In the genomic region with DNA sequence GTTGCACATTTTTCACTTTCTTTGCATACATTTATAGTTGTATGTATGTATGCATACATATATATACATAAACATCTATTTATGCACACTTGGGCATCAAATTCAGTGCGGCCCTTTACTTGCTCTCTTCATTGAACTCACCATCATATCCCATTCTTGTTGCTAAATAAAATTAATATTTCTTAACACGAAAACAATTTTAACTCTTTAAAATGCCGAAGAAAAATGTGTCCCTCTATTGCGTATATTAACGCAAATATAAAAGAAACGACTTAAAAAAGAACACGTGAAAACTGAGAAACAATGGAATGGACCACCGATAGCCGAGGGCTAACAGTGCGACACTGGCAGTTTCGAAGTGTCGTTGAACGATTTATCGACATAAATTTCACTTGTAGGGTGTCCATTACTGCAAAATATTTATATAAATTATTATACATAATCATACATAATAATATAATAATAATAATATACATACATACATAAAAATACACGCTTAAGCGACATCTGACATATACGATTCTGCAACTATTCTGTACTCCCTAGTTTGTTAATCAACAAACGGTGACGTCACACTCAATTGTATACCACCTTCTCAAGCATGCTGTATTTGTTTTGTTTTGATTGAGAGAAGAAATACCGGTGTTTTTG, we compare ENCODE assay signal across 1 fruit fly cellular context.
TF ChIP-seq lines count a peak whose summit lies in the region.

A gene (minus strand): TSS at position 370 of the 651 bp plus-strand sequence.
A gene (plus strand): TSS at position 474 of the 651 bp plus-strand sequence.

TF ChIP-seq in whole organism, embryonic, 481 proteins besides CTCF, POLR2A, EP300 and RAD21 (continued from another document and continues in another):
- TF ChIP-seq CG4707 (GFP tag; optimal IDR thresholded peaks at IDR 0.05; lab: Kevin White, UChicago) (peak; percentile 71), Nf-YC (tag; optimal IDR thresholded peaks at IDR 0.05; lab: Kevin White, UChicago) (peak; percentile 83), slbo (GFP tag; IDR thresholded peaks at IDR 0.05; lab: Robert Waterston, UW) (no peak; the same call in 1 of the 2 replicates), hbn (GFP tag; IDR thresholded peaks at IDR 0.05; lab: Robert Waterston, UW; ENCODE audit: partially characterized antibody) (no peak), dmrt99B (tag; optimal IDR thresholded peaks at IDR 0.05; lab: Kevin White, UChicago) (peak; percentile 93), ranshi (GFP tag; IDR thresholded peaks at IDR 0.05; lab: Robert Waterston, UW) (peak; percentile 89), CG1603 (tag; optimal IDR thresholded peaks at IDR 0.05; lab: Kevin White, UChicago) (peak; percentile 82), CG14050 (GFP tag; IDR thresholded peaks at IDR 0.05; lab: Robert Waterston, UW) (no peak; the same call in 1 of the 3 replicates), sisA (GFP tag; IDR thresholded peaks at IDR 0.05; lab: Robert Waterston, UW) (peak; percentile 93; the same call in 1 of the 2 replicates), hth (optimal IDR thresholded peaks at IDR 0.05; lab: Kevin White, UChicago) (no peak), maf-S (GFP tag; optimal IDR thresholded peaks at IDR 0.05; lab: Kevin White, UChicago) (peak; percentile 53), Xrp1 (GFP tag; IDR thresholded peaks at IDR 0.05; lab: Robert Waterston, UW) (peak; percentile 95), hb (GFP tag; IDR thresholded peaks at IDR 0.05; lab: Robert Waterston, UW; ENCODE audit: partially characterized antibody) (no peak), fd102C (GFP tag; optimal IDR thresholded peaks at IDR 0.05; lab: Kevin White, UChicago) (peak; percentile 64), HmgD (GFP tag; optimal IDR thresholded peaks at IDR 0.05; lab: Kevin White, UChicago) (no peak), Adf1 (GFP tag; IDR thresholded peaks at IDR 0.05; lab: Robert Waterston, UW) (peak; percentile 63), BtbVII (GFP tag; optimal IDR thresholded peaks at IDR 0.05; lab: Kevin White, UChicago) (peak; percentile 90), CG11504 (tag; optimal IDR thresholded peaks at IDR 0.05; lab: Kevin White, UChicago) (peak; percentile 93), amos (GFP tag; IDR thresholded peaks at IDR 0.05; lab: Robert Waterston, UW; ENCODE audit: partially characterized antibody) (peak; percentile 52; the same call in 1 of the 2 replicates), Six4 (GFP tag; optimal IDR thresholded peaks at IDR 0.05; lab: Kevin White, UChicago) (peak; percentile 89), CG16779 (GFP tag; IDR thresholded peaks at IDR 0.05; lab: Robert Waterston, UW) (no peak; the same call in 1 of the 2 replicates), CG1529 (GFP tag; optimal IDR thresholded peaks at IDR 0.05; lab: Kevin White, UChicago) (peak; percentile 83), Ssrp (tag; optimal IDR thresholded peaks at IDR 0.05; lab: Kevin White, UChicago) (peak; percentile 94), nerfin-2 (GFP tag; IDR thresholded peaks at IDR 0.05; lab: Robert Waterston, UW; ENCODE audit: partially characterized antibody) (no peak), CG12219 (GFP tag; optimal IDR thresholded peaks at IDR 0.05; lab: Kevin White, UChicago) (peak; percentile 78), CG15269 (tag; optimal IDR thresholded peaks at IDR 0.05; lab: Kevin White, UChicago) (peak; percentile 95), dysf (GFP tag; IDR thresholded peaks at IDR 0.05; lab: Robert Waterston, UW) (peak; percentile 93; the same call in 1 of the 3 replicates), pan (optimal IDR thresholded peaks at IDR 0.05; lab: Kevin White, UChicago) (no peak), pan (GFP tag; optimal IDR thresholded peaks at IDR 0.05 in 1 of 2, IDR thresholded peaks at IDR 0.05 in 1 of 2) (peak in 1 of 2 experiments; percentile 92), CG8478 (optimal IDR thresholded peaks at IDR 0.05; lab: Kevin White, UChicago) (no peak), sd (tag; optimal IDR thresholded peaks at IDR 0.05; lab: Kevin White, UChicago) (peak; percentile 87), CG11696 (GFP tag; IDR thresholded peaks at IDR 0.05; lab: Robert Waterston, UW) (peak; percentile 76; the same call in 1 of the 2 replicates), onecut (GFP tag; IDR thresholded peaks at IDR 0.05; lab: Robert Waterston, UW) (peak; percentile 83), CG4730 (GFP tag; IDR thresholded peaks at IDR 0.05; lab: Robert Waterston, UW) (no peak; the same call in 1 of the 2 replicates), CG32772 (GFP tag; IDR thresholded peaks at IDR 0.05; lab: Robert Waterston, UW) (no peak), Dll (GFP tag; IDR thresholded peaks at IDR 0.05; lab: Robert Waterston, UW; ENCODE audit: partially characterized antibody) (no peak; the same call in 3 of the 4 replicates), CG2202 (tag; optimal IDR thresholded peaks at IDR 0.05; lab: Kevin White, UChicago) (peak; percentile 85), phol (tag; optimal IDR thresholded peaks at IDR 0.05; lab: Kevin White, UChicago) (peak; percentile 95), dpn (GFP tag; optimal IDR thresholded peaks at IDR 0.05; lab: Kevin White, UChicago) (peak; percentile 59 to 91), CG11456 (GFP tag; IDR thresholded peaks at IDR 0.05; lab: Robert Waterston, UW) (no peak), sug (tag; optimal IDR thresholded peaks at IDR 0.05; lab: Kevin White, UChicago) (peak; percentile 91), tll (GFP tag; optimal IDR thresholded peaks at IDR 0.05; lab: Kevin White, UChicago) (peak in 1 of 2 experiments; percentile 48), CG34224 (GFP tag; IDR thresholded peaks at IDR 0.05; lab: Robert Waterston, UW; ENCODE audit: partially characterized antibody) (no peak), mam (GFP tag; optimal IDR thresholded peaks at IDR 0.05; lab: Kevin White, UChicago) (peak; percentile 77), ERR (GFP tag; optimal IDR thresholded peaks at IDR 0.05; lab: Kevin White, UChicago) (no peak), CG9876 (GFP tag; optimal IDR thresholded peaks at IDR 0.05; lab: Kevin White, UChicago) (peak; percentile 48), CG17612 (GFP tag; IDR thresholded peaks at IDR 0.05; lab: Robert Waterston, UW) (no peak; the same call in none of the 2 replicates), wor (GFP tag; IDR thresholded peaks at IDR 0.05; lab: Robert Waterston, UW) (peak; percentile 83; the same call in 1 of the 2 replicates), bowl (GFP tag; IDR thresholded peaks at IDR 0.05; lab: Robert Waterston, UW) (peak; percentile 64; the same call in 1 of the 2 replicates), disco-r (GFP tag; optimal IDR thresholded peaks at IDR 0.05; lab: Kevin White, UChicago) (peak; percentile 15), CG32532 (GFP tag; IDR thresholded peaks at IDR 0.05; lab: Robert Waterston, UW) (peak; percentile 94), HHEX (GFP tag; optimal IDR thresholded peaks at IDR 0.05; lab: Kevin White, UChicago) (peak; percentile 91), CG9727 (GFP tag; optimal IDR thresholded peaks at IDR 0.05; lab: Kevin White, UChicago) (peak; percentile 93), CG13287 (GFP tag; IDR thresholded peaks at IDR 0.05; lab: Robert Waterston, UW; ENCODE audit: partially characterized antibody) (peak; percentile 53), H2.0 (GFP tag; IDR thresholded peaks at IDR 0.05; lab: Robert Waterston, UW) (peak; percentile 90), ash1 (GFP tag; optimal IDR thresholded peaks at IDR 0.05; lab: Kevin White, UChicago) (no peak), Rfx (GFP tag; IDR thresholded peaks at IDR 0.05; lab: Robert Waterston, UW) (peak; percentile 93), CG14014 (GFP tag; IDR thresholded peaks at IDR 0.05; lab: Robert Waterston, UW) (peak; percentile 92), CG14965 (GFP tag; optimal IDR thresholded peaks at IDR 0.05; lab: Kevin White, UChicago; ENCODE audit: borderline replicate concordance) (no peak), CG15479 (GFP tag; optimal IDR thresholded peaks at IDR 0.05; lab: Kevin White, UChicago) (peak; percentile 27), Nf-YA (GFP tag; IDR thresholded peaks at IDR 0.05; lab: Robert Waterston, UW) (peak; percentile 79), Hr51 (GFP tag; optimal IDR thresholded peaks at IDR 0.05; lab: Kevin White, UChicago) (peak; percentile 45 to 94), CG10366 (GFP tag; IDR thresholded peaks at IDR 0.05; lab: Robert Waterston, UW) (no peak; the same call in 1 of the 2 replicates), CG18476 (GFP tag; optimal IDR thresholded peaks at IDR 0.05; lab: Kevin White, UChicago) (peak; percentile 84), lola (GFP tag; optimal IDR thresholded peaks at IDR 0.05; lab: Kevin White, UChicago) (peak in 1 of 3 experiments; percentile 92), stc (GFP tag; IDR thresholded peaks at IDR 0.05; lab: Robert Waterston, UW) (no peak; the same call in 1 of the 2 replicates), grn (GFP tag; optimal IDR thresholded peaks at IDR 0.05; lab: Kevin White, UChicago) (no peak), CG15601 (tag; optimal IDR thresholded peaks at IDR 0.05; lab: Kevin White, UChicago) (peak; percentile 90), grau (tag; optimal IDR thresholded peaks at IDR 0.05; lab: Kevin White, UChicago) (peak; percentile 95), CG3407 (GFP tag; optimal IDR thresholded peaks at IDR 0.05; lab: Kevin White, UChicago) (peak; percentile 81), CG11247 (GFP tag; IDR thresholded peaks at IDR 0.05; lab: Robert Waterston, UW) (no peak), peb (GFP tag; IDR thresholded peaks at IDR 0.05; lab: Robert Waterston, UW) (peak; percentile 78), CG6683 (GFP tag; optimal IDR thresholded peaks at IDR 0.05; lab: Kevin White, UChicago) (peak; percentile 74), CG6791 (GFP tag; IDR thresholded peaks at IDR 0.05; lab: Robert Waterston, UW; ENCODE audit: partially characterized antibody) (peak; percentile 26; the same call in 1 of the 3 replicates), CG7271 (tag; optimal IDR thresholded peaks at IDR 0.05; lab: Kevin White, UChicago) (peak; percentile 84), CG12071 (GFP tag; optimal IDR thresholded peaks at IDR 0.05; lab: Kevin White, UChicago) (no peak), CG8944 (GFP tag; optimal IDR thresholded peaks at IDR 0.05; lab: Kevin White, UChicago) (peak; percentile 65), YL-1 (GFP tag; optimal IDR thresholded peaks at IDR 0.05; lab: Kevin White, UChicago) (peak; percentile 51), dm (GFP tag; optimal IDR thresholded peaks at IDR 0.05; lab: Kevin White, UChicago) (peak; percentile 29), CG3726 (GFP tag; IDR thresholded peaks at IDR 0.05; lab: Robert Waterston, UW) (peak; percentile 85; the same call in 1 of the 3 replicates), sim (GFP tag; IDR thresholded peaks at IDR 0.05; lab: Robert Waterston, UW) (peak; percentile 73; the same call in 1 of the 2 replicates), pnt (GFP tag; optimal IDR thresholded peaks at IDR 0.05; lab: Kevin White, UChicago) (no peak), CG9932 (GFP tag; IDR thresholded peaks at IDR 0.05; lab: Robert Waterston, UW) (peak; percentile 92), Sox100B (GFP tag; optimal IDR thresholded peaks at IDR 0.05; lab: Kevin White, UChicago) (peak; percentile 90), pita (GFP tag; optimal IDR thresholded peaks at IDR 0.05; lab: Kevin White, UChicago) (no peak), ken (GFP tag; IDR thresholded peaks at IDR 0.05; lab: Robert Waterston, UW) (no peak; the same call in 1 of the 3 replicates), CG4424 (GFP tag; optimal IDR thresholded peaks at IDR 0.05; lab: Kevin White, UChicago) (peak; percentile 89), CG13624 (GFP tag; optimal IDR thresholded peaks at IDR 0.05; lab: Kevin White, UChicago) (peak; percentile 43), dan (GFP tag; IDR thresholded peaks at IDR 0.05; lab: Robert Waterston, UW) (no peak), CG17385 (GFP tag; optimal IDR thresholded peaks at IDR 0.05; lab: Kevin White, UChicago) (peak; percentile 87), Spps (tag; optimal IDR thresholded peaks at IDR 0.05; lab: Kevin White, UChicago) (peak; percentile 87), kah (GFP tag; optimal IDR thresholded peaks at IDR 0.05; lab: Kevin White, UChicago) (peak; percentile 82), CG2116 (GFP tag; optimal IDR thresholded peaks at IDR 0.05; lab: Kevin White, UChicago) (peak; percentile 96), gem (tag; optimal IDR thresholded peaks at IDR 0.05; lab: Kevin White, UChicago) (peak; percentile 97), CG12155 (GFP tag; optimal IDR thresholded peaks at IDR 0.05; lab: Kevin White, UChicago) (peak; percentile 89), CG17361 (GFP tag; IDR thresholded peaks at IDR 0.05; lab: Robert Waterston, UW) (peak; percentile 97), Meics (GFP tag; optimal IDR thresholded peaks at IDR 0.05; lab: Kevin White, UChicago) (peak; percentile 92), tx (GFP tag; optimal IDR thresholded peaks at IDR 0.05; lab: Kevin White, UChicago) (peak; percentile 43), trh (GFP tag; optimal IDR thresholded peaks at IDR 0.05; lab: Kevin White, UChicago) (peak; percentile 76), cas (GFP tag; IDR thresholded peaks at IDR 0.05; lab: Robert Waterston, UW) (peak; percentile 74; the same call in 1 of the 2 replicates), CG12744 (GFP tag; optimal IDR thresholded peaks at IDR 0.05; lab: Kevin White, UChicago) (no peak), CG18764 (GFP tag; optimal IDR thresholded peaks at IDR 0.05; lab: Kevin White, UChicago) (peak; percentile 91), kay (GFP tag; optimal IDR thresholded peaks at IDR 0.05; lab: Kevin White, UChicago) (peak; percentile 69), CG4617 (GFP tag; optimal IDR thresholded peaks at IDR 0.05; lab: Kevin White, UChicago; ENCODE audit: borderline replicate concordance) (peak; percentile 62), emc (GFP tag; optimal IDR thresholded peaks at IDR 0.05; lab: Kevin White, UChicago) (no peak), eve (GFP tag; optimal IDR thresholded peaks at IDR 0.05; lab: Kevin White, UChicago) (no peak), CG2678 (tag; optimal IDR thresholded peaks at IDR 0.05; lab: Kevin White, UChicago) (peak; percentile 95), CG6254 (GFP tag; optimal IDR thresholded peaks at IDR 0.05; lab: Kevin White, UChicago) (peak; percentile 86), chinmo (GFP tag; IDR thresholded peaks at IDR 0.05; lab: Robert Waterston, UW; ENCODE audit: partially characterized antibody) (no peak), CG1792 (GFP tag; optimal IDR thresholded peaks at IDR 0.05; lab: Kevin White, UChicago) (peak; percentile 2), ems (GFP tag; optimal IDR thresholded peaks at IDR 0.05; lab: Kevin White, UChicago) (peak; percentile 46), ssp (GFP tag; IDR thresholded peaks at IDR 0.05; lab: Robert Waterston, UW) (peak; percentile 91), NC2β (GFP tag; optimal IDR thresholded peaks at IDR 0.05; lab: Kevin White, UChicago) (peak; percentile 36), D19B (GFP tag; optimal IDR thresholded peaks at IDR 0.05; lab: Kevin White, UChicago) (peak; percentile 80), fd3F (GFP tag; optimal IDR thresholded peaks at IDR 0.05; lab: Kevin White, UChicago) (peak; percentile 93), CG8388 (GFP tag; optimal IDR thresholded peaks at IDR 0.05; lab: Kevin White, UChicago) (peak; percentile 93), gce (GFP tag; IDR thresholded peaks at IDR 0.05; lab: Robert Waterston, UW) (no peak; the same call in 2 of the 3 replicates)
